Fruit fly (Drosophila melanogaster): Measurements from ENCODE around the gene Taf13.

The Taf13 gene

dm6 chr2L:20093794-20094193, at the start of gene Taf13, which contains the start of gene nesd (continued):
- TF ChIP-seq CG3281 (GFP tag; optimal IDR thresholded peaks at IDR 0.05) (peak; percentile 29), CG17829 (tag; optimal IDR thresholded peaks at IDR 0.05) (peak; percentile 70), CG18599 (GFP tag; optimal IDR thresholded peaks at IDR 0.05) (peak; percentile 12), CG17612 (GFP tag; IDR thresholded peaks at IDR 0.05) (no peak), Camta (GFP tag; optimal IDR thresholded peaks at IDR 0.05) (no peak), Ptx1 (GFP tag; IDR thresholded peaks at IDR 0.05) (no peak), CG9437 (GFP tag; optimal IDR thresholded peaks at IDR 0.05) (peak; percentile 35), CG5953 (GFP tag; IDR thresholded peaks at IDR 0.05) (no peak), kni (GFP tag; optimal IDR thresholded peaks at IDR 0.05) (no peak), Abd-B (GFP tag; optimal IDR thresholded peaks at IDR 0.05) (peak; percentile 41), Fer1 (GFP tag; optimal IDR thresholded peaks at IDR 0.05) (peak; percentile 44), CG7271 (tag; optimal IDR thresholded peaks at IDR 0.05) (peak; percentile 51), tap (tag; optimal IDR thresholded peaks at IDR 0.05) (no peak), CG1529 (GFP tag; optimal IDR thresholded peaks at IDR 0.05) (no peak), CG8388 (GFP tag; optimal IDR thresholded peaks at IDR 0.05) (no peak), HLH3B (GFP tag; IDR thresholded peaks at IDR 0.05) (no peak), CG4707 (GFP tag; optimal IDR thresholded peaks at IDR 0.05) (no peak), nom (GFP tag; optimal IDR thresholded peaks at IDR 0.05) (no peak), CG9215 (GFP tag; IDR thresholded peaks at IDR 0.05) (no peak), usp (GFP tag; optimal IDR thresholded peaks at IDR 0.05) (no peak), gsb (GFP tag; IDR thresholded peaks at IDR 0.05) (no peak), CG16815 (GFP tag; optimal IDR thresholded peaks at IDR 0.05) (no peak), CG12155 (GFP tag; optimal IDR thresholded peaks at IDR 0.05) (peak; percentile 28), rib (GFP tag; IDR thresholded peaks at IDR 0.05) (peak; percentile 56; the same call in 1 of the 2 replicates), CG31388 (GFP tag; optimal IDR thresholded peaks at IDR 0.05) (no peak), CG10565 (GFP tag; optimal IDR thresholded peaks at IDR 0.05) (no peak), CG17328 (GFP tag; IDR thresholded peaks at IDR 0.05) (no peak), CG3407 (GFP tag; optimal IDR thresholded peaks at IDR 0.05) (no peak), disco-r (GFP tag; optimal IDR thresholded peaks at IDR 0.05) (no peak), D (optimal IDR thresholded peaks at IDR 0.05) (no peak), D (GFP tag; optimal IDR thresholded peaks at IDR 0.05) (no peak), E2f1 (GFP tag; IDR thresholded peaks at IDR 0.05) (no peak), eve (GFP tag; optimal IDR thresholded peaks at IDR 0.05) (no peak), Max (GFP tag; optimal IDR thresholded peaks at IDR 0.05) (peak; percentile 64), emc (GFP tag; optimal IDR thresholded peaks at IDR 0.05) (no peak), CG9932 (GFP tag; IDR thresholded peaks at IDR 0.05) (peak; percentile 50), ara (GFP tag; IDR thresholded peaks at IDR 0.05) (no peak), jigr1 (GFP tag; IDR thresholded peaks at IDR 0.05) (no peak), cg (GFP tag; optimal IDR thresholded peaks at IDR 0.05) (no peak), CG12769 (tag; optimal IDR thresholded peaks at IDR 0.05) (peak; percentile 15), Hr3 (GFP tag; optimal IDR thresholded peaks at IDR 0.05) (peak; percentile 20), Jarid2 (GFP tag; optimal IDR thresholded peaks at IDR 0.05) (no peak), Dip2 (GFP tag; IDR thresholded peaks at IDR 0.05) (no peak), Dll (GFP tag; IDR thresholded peaks at IDR 0.05; ENCODE audit: partially characterized antibody) (peak; percentile 84), salm (tag; optimal IDR thresholded peaks at IDR 0.05) (no peak), CG11247 (GFP tag; IDR thresholded peaks at IDR 0.05) (no peak), onecut (GFP tag; IDR thresholded peaks at IDR 0.05) (no peak), mam (GFP tag; optimal IDR thresholded peaks at IDR 0.05) (peak; percentile 40), Sry-β (GFP tag; optimal IDR thresholded peaks at IDR 0.05) (peak; percentile 96), CG3163 (GFP tag; optimal IDR thresholded peaks at IDR 0.05) (no peak), CG2202 (tag; optimal IDR thresholded peaks at IDR 0.05) (no peak), Ravus (GFP tag; IDR thresholded peaks at IDR 0.05) (no peak), Ssrp (tag; optimal IDR thresholded peaks at IDR 0.05) (peak; percentile 10)
